Fruit fly (Drosophila melanogaster): ENCODE measurements around the gene gzl.

gzl gene

DNA sequence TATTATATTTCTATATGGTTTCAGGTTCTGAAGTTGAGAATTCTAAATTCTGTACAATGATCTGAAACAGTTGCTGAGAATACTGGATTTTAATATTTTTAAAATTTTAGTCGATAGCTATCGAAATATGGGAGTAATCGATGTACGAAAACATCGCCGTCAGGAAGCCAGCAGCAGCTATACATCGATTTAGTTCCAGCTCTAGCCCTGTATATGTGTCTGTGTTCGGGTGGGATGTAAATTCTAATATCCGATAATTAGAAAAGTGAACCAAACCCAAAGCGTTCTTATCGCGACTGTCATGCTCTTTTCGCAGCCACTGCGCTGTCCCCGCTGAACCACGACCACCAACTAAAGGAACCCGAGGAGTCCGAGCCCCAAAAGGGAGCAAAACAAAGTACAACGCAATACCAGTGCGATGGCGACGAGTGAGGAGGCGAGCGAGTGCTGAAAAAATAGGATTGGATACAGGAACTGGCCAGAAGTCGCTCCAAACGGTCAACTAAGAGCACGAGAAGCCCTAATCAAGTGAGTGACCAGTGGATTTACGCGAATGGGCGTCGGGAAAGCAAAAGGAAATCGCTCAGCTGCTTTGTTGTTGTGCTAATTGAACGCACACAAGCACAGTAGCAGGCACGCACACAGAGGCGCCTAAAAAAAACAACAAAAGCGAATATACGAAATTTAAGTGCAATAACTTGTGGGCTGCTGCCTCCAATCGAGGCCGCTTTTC is at the start of gene gzl:
TSS of gene gzl (plus strand) at position 182 of the 733 bp plus-strand sequence.
- no peak for TF ChIP-seq noc (tag; optimal IDR thresholded peaks at IDR 0.05)

DNA sequence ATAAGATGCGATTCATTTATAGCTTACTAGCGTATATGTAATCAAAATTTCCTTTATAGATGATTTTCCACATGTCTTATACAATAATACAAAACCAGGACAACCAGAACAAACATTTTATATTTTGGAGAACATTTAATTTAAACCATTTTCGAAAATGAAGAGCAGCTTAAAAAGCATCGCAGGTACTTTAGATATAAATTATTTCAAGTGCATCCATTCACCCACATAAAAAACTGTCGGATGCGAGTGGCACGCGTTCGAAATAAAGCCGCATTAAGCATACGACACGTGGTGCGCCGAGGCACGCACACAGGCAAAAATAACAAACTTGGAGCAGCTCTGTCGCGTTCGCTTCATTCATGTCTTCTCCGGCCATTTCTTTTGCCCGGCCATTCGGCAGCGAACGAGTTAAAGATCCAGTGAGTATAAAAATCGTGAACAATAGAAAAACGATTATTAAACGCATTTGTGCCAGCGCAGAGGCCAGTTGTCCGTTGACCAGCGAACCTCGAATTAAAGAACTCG is 47.7 kb upstream of the gzl start, which contains the start of gene Osi19:
TSS of gene Osi19 (plus strand) at position 457 of the 528 bp plus-strand sequence.
- TF ChIP-seq noc (tag; optimal IDR thresholded peaks at IDR 0.05), result no peak

DNA sequence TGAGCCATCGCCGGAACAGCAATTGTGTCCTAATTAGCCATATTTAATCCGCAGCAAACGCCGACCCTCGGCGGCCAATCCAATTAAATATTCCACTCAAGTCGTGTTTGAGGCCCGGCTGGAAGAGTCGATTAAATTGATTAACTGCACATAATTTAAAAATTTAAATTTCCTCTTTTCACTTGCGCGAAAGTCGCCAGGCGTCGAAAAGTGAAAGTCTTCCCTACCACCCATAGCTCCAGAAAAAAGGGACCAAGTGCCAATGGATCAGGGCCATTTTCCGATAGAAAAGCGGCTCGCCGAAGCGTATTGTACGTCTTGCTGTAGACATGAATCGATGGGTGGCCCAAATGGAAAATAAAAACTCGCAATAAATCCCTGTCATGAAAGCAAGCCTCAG is 45.3 kb upstream of the gzl start:
- no peak for TF ChIP-seq noc (tag; optimal IDR thresholded peaks at IDR 0.05)

DNA sequence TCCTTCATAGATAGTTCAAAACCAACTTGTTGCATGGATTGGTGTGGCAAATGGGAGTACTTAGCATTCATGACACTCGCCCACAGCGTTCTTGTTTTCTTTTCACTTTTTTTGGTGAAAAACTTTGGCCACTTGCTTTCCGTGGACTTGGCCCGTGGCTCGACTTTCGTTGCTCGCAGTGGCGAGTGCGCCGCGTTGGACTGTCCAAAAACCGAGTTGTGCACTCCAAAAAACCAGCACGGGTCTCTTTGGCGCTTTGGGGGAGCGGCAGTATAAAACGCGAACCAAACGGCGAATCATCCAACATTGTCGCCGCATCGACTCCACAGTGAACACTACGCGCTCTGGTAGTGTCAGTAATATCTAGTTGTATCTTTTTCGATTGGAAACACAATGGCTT is 42.9 kb upstream of the gzl start, which contains the start of gene Osi20:
TSS of gene Osi20 (plus strand) at position 301 of the 400 bp plus-strand sequence.
- no peak for TF ChIP-seq noc (tag; optimal IDR thresholded peaks at IDR 0.05)

DNA sequence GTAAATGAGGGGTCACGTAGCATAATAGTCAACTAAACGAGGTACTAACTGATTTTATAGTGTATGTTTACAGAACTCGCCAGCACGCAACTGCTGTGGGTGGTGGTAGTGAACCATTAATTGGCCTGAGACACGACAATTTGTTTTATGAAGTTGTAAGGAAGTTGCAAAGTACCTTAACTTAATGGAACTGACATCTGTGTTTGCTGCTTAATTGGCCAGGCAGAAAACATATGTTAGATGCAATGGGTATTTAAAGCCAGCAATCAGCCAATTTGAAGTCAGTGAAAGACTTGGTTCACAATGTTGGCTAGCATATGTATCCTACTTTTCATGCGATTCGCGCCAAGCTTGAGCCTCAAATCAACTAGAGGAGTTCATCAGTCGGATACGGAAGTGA is 41.0 kb upstream of the gzl start, which contains the start of gene CG17917:
TSS of gene CG17917 (plus strand) at position 301 of the 400 bp plus-strand sequence.
- TF ChIP-seq noc (tag; optimal IDR thresholded peaks at IDR 0.05), result no peak

DNA sequence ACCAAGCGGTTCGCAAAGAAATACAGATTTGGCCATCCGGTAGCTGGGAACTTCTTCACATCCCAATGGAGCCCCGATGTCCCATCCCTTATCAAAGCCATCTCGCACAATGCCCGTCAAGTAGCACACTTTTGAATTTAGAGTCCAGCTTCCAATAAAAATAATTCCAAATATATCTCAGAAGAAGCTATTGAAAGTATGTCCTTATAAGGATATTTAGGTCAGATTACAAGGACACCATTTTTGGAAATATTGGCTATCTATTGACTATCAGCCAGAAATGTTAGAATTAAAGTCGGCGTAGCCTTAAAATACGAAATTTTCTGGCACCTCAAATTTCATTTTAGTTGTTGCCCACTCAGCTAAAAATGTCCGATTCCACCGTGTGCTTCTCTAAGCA is 40.0 kb upstream of the gzl start, which contains the start of gene CG10298:
TSS of gene CG10298 (plus strand) at position 301 of the 400 bp plus-strand sequence.
- no peak for TF ChIP-seq noc (tag; optimal IDR thresholded peaks at IDR 0.05)

DNA sequence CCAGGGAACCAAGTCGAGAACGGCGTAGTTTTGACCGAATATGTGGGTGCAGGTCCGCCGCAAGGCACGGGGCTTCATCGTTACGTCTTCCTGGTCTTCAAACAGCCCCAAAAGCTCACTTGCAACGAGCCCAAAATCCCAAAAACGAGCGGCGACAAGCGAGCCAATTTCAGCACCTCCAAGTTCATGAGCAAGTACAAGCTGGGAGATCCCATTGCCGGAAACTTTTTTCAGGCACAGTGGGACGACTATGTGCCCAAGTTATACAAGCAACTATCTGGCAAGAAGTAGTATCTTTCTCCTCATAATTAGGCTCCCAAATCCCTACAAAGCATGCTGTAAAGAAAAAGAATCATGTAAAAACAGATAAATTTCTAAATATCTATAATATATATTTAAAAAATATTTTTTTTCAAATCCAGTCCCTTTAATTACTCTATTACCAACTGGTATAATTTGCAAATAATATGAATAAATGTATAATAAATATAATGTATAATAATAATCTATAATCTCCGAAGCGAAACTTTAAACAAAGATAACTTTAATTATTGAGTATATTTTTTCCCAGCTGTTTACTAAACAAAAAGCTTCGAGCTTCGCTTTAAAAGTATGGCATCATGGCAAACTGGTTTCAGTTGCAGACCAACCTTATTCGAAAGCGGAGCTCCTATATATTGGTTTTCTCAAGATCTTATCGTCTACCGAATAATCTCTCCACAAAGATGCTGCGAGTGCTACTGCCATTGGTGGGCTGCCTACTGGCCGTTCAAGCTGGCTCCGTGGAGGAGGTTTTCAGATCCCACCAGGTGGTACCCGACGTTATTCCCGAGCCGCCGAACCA is 39.1 kb upstream of the gzl start, which contains the start of gene CG17919:
TSS of gene CG17919 (plus strand) at position 634 of the 844 bp plus-strand sequence.
- TF ChIP-seq noc (tag; optimal IDR thresholded peaks at IDR 0.05), result no peak

DNA sequence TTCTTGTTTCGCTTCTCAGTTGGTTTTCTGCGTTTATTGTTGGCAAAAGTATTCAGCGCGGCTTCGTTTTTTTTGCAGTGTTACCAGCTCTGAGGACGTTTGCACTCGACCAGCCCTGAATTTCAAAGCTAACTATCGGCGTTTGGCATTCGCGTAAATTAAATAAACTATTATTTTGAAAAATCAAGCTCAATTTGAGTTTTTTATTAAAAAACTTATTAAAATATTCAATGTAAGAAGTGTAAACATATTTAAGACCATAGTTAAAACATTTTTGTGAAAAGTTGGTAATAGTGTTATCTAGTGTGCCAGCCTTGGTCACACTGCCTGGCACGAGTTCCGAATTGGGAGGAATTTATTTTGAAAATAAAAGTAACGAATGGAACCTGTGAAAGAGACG is 36.9 kb upstream of the gzl start, which contains the start of the genes SmD2 and CG18048:
TSS of gene SmD2 (minus strand) at position 98 of the 400 bp plus-strand sequence.
TSS of gene CG18048 (plus strand) at position 298 of the 400 bp plus-strand sequence.
- TF ChIP-seq noc (tag; optimal IDR thresholded peaks at IDR 0.05), result no peak

DNA sequence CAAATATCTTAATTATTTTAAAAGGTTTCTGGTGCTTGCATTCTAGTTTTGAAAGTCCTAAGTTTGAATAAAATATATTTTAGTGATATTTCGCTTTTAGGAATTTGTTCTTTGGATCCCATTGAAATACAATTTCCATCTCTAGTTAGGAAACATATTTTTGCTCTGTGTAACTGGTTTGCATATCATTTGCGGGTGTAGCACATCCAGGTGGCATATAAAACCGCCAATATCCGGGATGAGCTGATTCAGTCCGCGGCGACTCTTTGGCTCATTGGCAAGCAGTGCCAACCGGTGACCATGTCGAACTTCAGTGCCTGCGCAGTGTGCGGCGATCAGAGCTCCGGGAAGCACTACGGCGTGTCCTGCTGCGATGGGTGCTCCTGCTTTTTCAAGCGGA is 33.8 kb upstream of the gzl start, which contains the start of gene Hr83:
TSS of gene Hr83 (plus strand) at position 301 of the 400 bp plus-strand sequence.
- no peak for TF ChIP-seq noc (tag; optimal IDR thresholded peaks at IDR 0.05)

DNA sequence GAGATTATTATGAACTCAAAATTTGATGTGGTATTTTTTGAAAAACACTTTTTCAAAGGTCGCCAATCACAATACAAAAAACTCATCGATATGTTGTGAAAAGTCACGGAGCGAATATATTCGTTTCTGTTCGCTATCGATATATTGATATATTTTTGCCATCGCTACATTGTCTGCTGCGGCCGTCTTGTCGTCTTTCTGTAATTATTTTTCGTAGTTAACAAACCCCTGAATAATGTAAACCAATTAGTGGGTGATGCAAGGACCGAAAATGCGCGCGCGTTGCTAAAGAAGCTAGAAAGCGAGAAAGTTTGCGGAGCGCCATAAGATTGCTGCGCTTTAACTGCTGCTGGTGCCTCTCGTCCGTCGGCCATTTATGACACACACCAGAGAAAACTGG is 32.0 kb upstream of the gzl start, which contains the start of gene Pak:
TSS of gene Pak (plus strand) at position 142 of the 400 bp plus-strand sequence.
- no peak for TF ChIP-seq noc (tag; optimal IDR thresholded peaks at IDR 0.05)

DNA sequence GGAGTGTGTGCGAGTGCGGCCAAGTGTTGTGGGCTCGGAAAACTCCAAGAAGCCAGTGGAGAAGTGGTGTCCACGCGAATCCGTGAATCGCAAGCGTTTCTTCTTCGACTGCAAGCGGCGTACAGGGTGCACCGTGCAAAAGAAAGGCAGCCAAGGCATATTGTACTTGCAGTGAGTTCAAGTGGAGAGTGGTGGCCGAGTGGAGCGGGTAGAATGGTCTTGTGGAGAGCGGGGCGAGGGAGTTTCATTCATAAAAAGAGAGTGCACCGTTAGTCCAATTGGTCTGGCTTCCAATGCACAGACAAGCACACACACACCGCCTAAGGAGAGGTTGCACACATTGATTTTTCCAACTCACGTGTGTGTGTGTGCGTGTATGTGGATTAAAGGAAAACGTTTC is 31.5 kb upstream of the gzl start:
- no peak for TF ChIP-seq noc (tag; optimal IDR thresholded peaks at IDR 0.05)

DNA sequence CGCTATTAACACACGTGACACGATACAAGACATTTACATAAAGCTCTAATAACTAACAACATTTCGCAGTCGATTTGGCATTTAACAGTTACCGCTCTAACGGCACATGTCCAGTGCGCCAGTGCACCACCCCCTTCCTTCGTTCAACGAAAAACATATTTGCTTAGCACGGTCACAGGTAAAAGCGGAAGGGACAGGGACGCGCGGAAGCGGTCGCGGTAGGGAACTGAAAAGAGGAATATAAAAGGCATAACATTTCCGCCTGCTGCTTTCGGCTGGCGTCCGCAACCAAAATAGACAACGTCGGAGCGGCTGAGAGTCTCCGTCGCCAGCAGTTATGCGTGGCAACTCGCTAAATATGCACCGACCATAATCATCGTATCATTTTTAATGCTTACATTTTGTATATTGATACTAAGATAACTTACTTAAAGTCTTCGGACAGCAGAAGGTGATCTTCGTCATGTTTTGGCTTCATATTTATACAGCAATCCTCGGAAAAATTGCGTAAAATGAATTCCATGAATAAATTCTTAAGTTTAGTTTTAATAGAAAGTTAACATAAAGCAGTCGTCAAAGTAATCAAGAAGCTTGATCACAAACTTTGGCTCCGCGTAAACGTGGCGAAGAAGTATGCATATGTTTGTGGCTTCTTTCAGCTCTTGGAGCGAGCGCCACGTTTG is 30.9 kb upstream of the gzl start:
- peak; percentile 19 for TF ChIP-seq noc (tag; optimal IDR thresholded peaks at IDR 0.05)

DNA sequence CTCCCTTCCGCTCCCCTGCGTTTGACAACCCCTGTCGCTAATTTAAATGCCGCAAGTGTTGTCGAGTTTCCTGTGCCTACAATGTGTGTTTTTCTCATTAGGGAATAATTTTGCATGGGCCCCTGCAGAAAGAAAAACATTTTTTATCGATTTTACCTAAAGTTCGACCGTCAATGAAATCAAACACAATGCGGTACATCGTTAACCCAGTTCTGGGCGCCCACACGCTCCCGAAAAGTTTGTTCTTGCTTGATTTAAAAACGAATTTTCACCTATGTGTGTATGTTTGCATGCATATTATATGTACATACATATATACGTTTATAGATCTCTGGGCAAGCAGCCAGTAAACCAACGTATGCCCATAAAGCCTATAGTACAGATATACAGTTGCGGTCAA is 30.3 kb upstream of the gzl start:
- TF ChIP-seq noc (tag; optimal IDR thresholded peaks at IDR 0.05), result no peak

DNA sequence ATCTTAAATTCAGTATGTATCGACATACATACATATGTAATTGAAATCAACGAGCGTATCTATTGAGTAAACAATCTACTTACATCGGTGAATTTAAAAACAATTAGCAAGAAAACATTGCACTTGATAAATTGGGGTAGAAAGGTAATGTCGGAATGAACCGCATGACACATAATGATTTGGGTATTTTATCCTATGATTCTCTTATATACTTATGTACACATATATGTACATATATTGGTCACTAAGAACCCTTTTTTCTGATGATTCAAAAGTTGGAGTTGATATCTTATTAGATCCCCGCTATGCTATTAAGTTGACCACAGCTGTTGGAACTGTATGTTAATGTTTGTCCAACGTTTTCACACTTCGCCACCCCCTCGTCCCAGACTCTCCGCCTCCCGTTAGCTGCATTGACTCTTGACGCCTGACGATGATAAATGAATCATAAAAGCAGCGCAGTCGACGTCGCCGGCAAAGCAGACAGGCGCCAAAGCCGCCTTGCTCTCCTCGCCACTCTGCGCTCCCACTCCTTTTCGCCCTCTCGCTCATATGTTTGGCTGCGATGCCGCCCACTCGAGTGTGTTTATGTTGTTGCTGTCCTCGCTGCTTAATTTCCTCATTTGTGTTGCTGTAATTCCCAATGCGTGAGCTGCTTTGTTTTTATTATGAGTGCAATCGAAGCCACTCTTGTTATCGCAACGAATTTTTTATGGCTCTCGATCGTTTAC is 29.7 kb upstream of the gzl start:
- peak; percentile 15 for TF ChIP-seq noc (tag; optimal IDR thresholded peaks at IDR 0.05)

All from whole organism, larva.